Worm (Caenorhabditis elegans) whole organism, young adult: ENCODE data around the gene elks-1.

Source experiments
- B0019.2 ChIP-seq: fragments of 200-800 bp; sonication (Bioruptor generic); conservative IDR thresholded peaks from 2 replicates; pipeline ENCODE4 v1.3.6; 2022; ENCODE audit warnings: missing genetic modification reagents, missing genetic modification characterization, missing compliant biosample characterization
- B0035.1 ChIP-seq: sonication (generic microtip); optimal IDR thresholded peaks from 2 replicates; lab custom pipeline; 2016; ENCODE audit warnings: missing genetic modification characterization, mild to moderate bottlenecking, missing compliant biosample characterization, missing genotype, missing genetic modification reagents
- B0261.1 ChIP-seq: sonication (generic microtip); optimal IDR thresholded peaks from 2 replicates; lab custom pipeline; 2016; ENCODE audit warnings: mild to moderate bottlenecking, missing genetic modification characterization, moderate library complexity, missing compliant biosample characterization
- C06A6.2 ChIP-seq: fragments of 200-800 bp; sonication (Bioruptor generic); conservative IDR thresholded peaks from 2 replicates; pipeline ENCODE4 v1.3.6; 2022; ENCODE audit warnings: missing genetic modification characterization, missing compliant biosample characterization
- C17E4.6 ChIP-seq: fragments of 200-800 bp; sonication (Bioruptor generic); IDR thresholded peaks from 2 replicates; pipeline ENCODE4 v1.3.6; 2022; ENCODE audit warnings: missing genetic modification reagents, missing genetic modification characterization, missing compliant biosample characterization
- F22D6.2 ChIP-seq: sonication (generic microtip); optimal IDR thresholded peaks from 2 replicates; lab custom pipeline; 2016; ENCODE audit warnings: mild to moderate bottlenecking, missing genetic modification characterization, missing compliant biosample characterization
- F33H1.4 ChIP-seq: fragments of 200-800 bp; sonication (Bioruptor generic); IDR thresholded peaks from 2 replicates; pipeline ENCODE4 v1.3.6; 2022; ENCODE audit warnings: missing genetic modification reagents, missing genetic modification characterization, missing compliant biosample characterization
- F39B2.1 ChIP-seq: fragments of 200-800 bp; sonication (Bioruptor generic); IDR thresholded peaks from 2 replicates; pipeline ENCODE4 v1.3.6; 2022; ENCODE audit warnings: missing genetic modification reagents, missing genetic modification characterization, missing compliant biosample characterization
- F55B11.4 ChIP-seq: sonication (generic microtip); optimal IDR thresholded peaks from 2 replicates; lab custom pipeline; 2016; ENCODE audit warnings: missing compliant biosample characterization, missing genetic modification characterization, borderline replicate concordance; ENCODE audit not compliant: insufficient read depth
- K11D2.4 ChIP-seq: fragments of 200-800 bp; sonication (Bioruptor generic); IDR thresholded peaks from 2 replicates; pipeline ENCODE4 v1.3.6; 2022; ENCODE audit warnings: missing genetic modification reagents, missing genetic modification characterization, missing compliant biosample characterization
- T07F8.4 ChIP-seq: sonication (generic microtip); optimal IDR thresholded peaks from 2 replicates; lab custom pipeline; 2016; ENCODE audit warnings: mild to moderate bottlenecking, missing genetic modification characterization, moderate library complexity, missing compliant biosample characterization
- Y53F4B.3 ChIP-seq: fragments of 200-800 bp; sonication (Bioruptor generic); IDR thresholded peaks from 2 replicates; pipeline ENCODE4 v1.3.6; 2022; ENCODE audit warnings: missing genetic modification reagents, missing genetic modification characterization, missing compliant biosample characterization
- Y53G8AR.9 ChIP-seq: fragments of 200-800 bp; sonication (Bioruptor generic); conservative IDR thresholded peaks from 2 replicates; pipeline ENCODE4 v1.3.6; 2022; ENCODE audit warnings: missing genetic modification reagents, missing genetic modification characterization, missing compliant biosample characterization
- Y56A3A.18 ChIP-seq: fragments of 200-800 bp; sonication (Bioruptor generic); IDR thresholded peaks from 2 replicates; pipeline ENCODE4 v1.3.6; 2022; ENCODE audit warnings: missing genetic modification reagents, missing genetic modification characterization, missing compliant biosample characterization
- Y79H2A.3 ChIP-seq: fragments of 200-800 bp; sonication (Bioruptor generic); conservative IDR thresholded peaks from 2 replicates; pipeline ENCODE4 v1.3.6; 2022; ENCODE audit warnings: missing genetic modification reagents, missing genetic modification characterization, missing compliant biosample characterization
- atf-7 ChIP-seq: sonication (generic microtip); optimal IDR thresholded peaks from 2 replicates; lab custom pipeline; 2017; ENCODE audit warnings: mild to moderate bottlenecking, missing genetic modification characterization, missing compliant biosample characterization
- cebp-1 ChIP-seq, 2 experiments: fragments of 200-800 bp in 1 of 2; sonication (Bioruptor generic) in 1 of 2; sonication (generic microtip) in 1 of 2; IDR thresholded peaks in 1 of 2; optimal IDR thresholded peaks in 1 of 2; 2 replicates each; pipeline versions ENCODE4 v1.3.6 to Lab custom; 2017 to 2022; ENCODE audit warnings: missing compliant biosample characterization in 2 of 2, missing genetic modification characterization in 2 of 2, mild to moderate bottlenecking in 1 of 2, missing genetic modification reagents in 1 of 2, moderate library complexity in 1 of 2
- ceh-40 ChIP-seq: fragments of 200-800 bp; sonication (Bioruptor generic); IDR thresholded peaks from 2 replicates; pipeline ENCODE4 v1.3.6; 2022; ENCODE audit warnings: missing genetic modification characterization, missing compliant biosample characterization
- ceh-79 ChIP-seq: sonication (generic microtip); optimal IDR thresholded peaks from 2 replicates; lab custom pipeline; 2017; ENCODE audit warnings: mild to moderate bottlenecking, missing genetic modification characterization, missing compliant biosample characterization
- ceh-91 ChIP-seq: fragments of 200-800 bp; sonication (Bioruptor generic); IDR thresholded peaks from 2 replicates; pipeline ENCODE4 v1.3.6; 2022; ENCODE audit warnings: missing genetic modification reagents, missing genetic modification characterization, missing compliant biosample characterization
- chd-7 ChIP-seq: sonication (generic microtip); optimal IDR thresholded peaks from 2 replicates; lab custom pipeline; 2016; ENCODE audit warnings: mild to moderate bottlenecking, missing genetic modification characterization, moderate library complexity, missing compliant biosample characterization
- egrh-3 ChIP-seq: fragments of 200-800 bp; sonication (Bioruptor generic); IDR thresholded peaks from 2 replicates; pipeline ENCODE4 v1.3.6; 2022; ENCODE audit warnings: missing genetic modification reagents, missing genetic modification characterization, missing compliant biosample characterization
- gei-17 ChIP-seq: fragments of 200-800 bp; sonication (Bioruptor generic); optimal IDR thresholded peaks from 2 replicates; lab custom pipeline; 2018; ENCODE audit warnings: mild to moderate bottlenecking, missing genetic modification characterization, missing compliant biosample characterization
- hlh-12 ChIP-seq: sonication (generic microtip); optimal IDR thresholded peaks from 2 replicates; lab custom pipeline; 2016; ENCODE audit warnings: missing genetic modification characterization, missing compliant biosample characterization
- hlh-26 ChIP-seq: fragments of 200-800 bp; sonication (Bioruptor generic); conservative IDR thresholded peaks from 2 replicates; pipeline ENCODE4 v1.3.6; 2022; ENCODE audit warnings: missing genetic modification reagents, missing genetic modification characterization, missing compliant biosample characterization
- let-526 ChIP-seq: fragments of 200-800 bp; sonication (Bioruptor generic); IDR thresholded peaks from 2 replicates; pipeline ENCODE4 v1.3.6; 2022; ENCODE audit warnings: missing genetic modification reagents, missing genetic modification characterization, missing compliant biosample characterization
- let-607 ChIP-seq, 2 experiments: fragments of 200-800 bp in 1 of 2; sonication (Bioruptor generic) in 1 of 2; sonication (generic microtip) in 1 of 2; optimal IDR thresholded peaks; 2 replicates each; lab custom pipeline; 2016 to 2018; ENCODE audit warnings: mild to moderate bottlenecking in 2 of 2, missing compliant biosample characterization in 2 of 2, missing genetic modification characterization in 2 of 2, moderate library complexity in 2 of 2, missing genotype in 1 of 2
- lin-26 ChIP-seq: fragments of 200-800 bp; sonication (Bioruptor generic); IDR thresholded peaks from 2 replicates; pipeline ENCODE4 v1.3.6; 2022; ENCODE audit warnings: missing genetic modification reagents, missing genetic modification characterization, missing compliant biosample characterization
- lin-35 ChIP-seq, 3 experiments: fragments of 150-350 bp in 2 of 3; sonication (generic microtip) in 1 of 3; optimal IDR thresholded peaks; 2 replicates each; lab custom pipeline; 2014 to 2018; ENCODE audit warnings: missing biosample characterization in 3 of 3, missing genetic modification characterization in 3 of 3, missing genetic modification reagents in 3 of 3
- lir-1 ChIP-seq: fragments of 200-800 bp; sonication (Bioruptor generic); conservative IDR thresholded peaks from 2 replicates; pipeline ENCODE4 v1.3.6; 2022; ENCODE audit warnings: missing genetic modification reagents, missing genetic modification characterization, missing compliant biosample characterization
- lsy-27 ChIP-seq: sonication (generic microtip); optimal IDR thresholded peaks from 2 replicates; lab custom pipeline; 2017; ENCODE audit warnings: missing genetic modification characterization, mild to moderate bottlenecking, missing compliant biosample characterization, antibody characterized with exemption, missing genotype, borderline replicate concordance; ENCODE audit not compliant: insufficient read depth
- madf-3 ChIP-seq: fragments of 200-800 bp; sonication (Bioruptor generic); IDR thresholded peaks from 2 replicates; pipeline ENCODE4 v1.3.6; 2022; ENCODE audit warnings: missing genetic modification reagents, missing genetic modification characterization, missing compliant biosample characterization
- madf-6 ChIP-seq: fragments of 200-800 bp; sonication (Bioruptor generic); IDR thresholded peaks from 2 replicates; pipeline ENCODE4 v1.3.6; 2022; ENCODE audit warnings: missing genetic modification reagents, missing genetic modification characterization, missing compliant biosample characterization
- mcd-1 ChIP-seq: fragments of 200-800 bp; sonication (Bioruptor generic); IDR thresholded peaks from 2 replicates; pipeline ENCODE4 v1.3.6; 2022; ENCODE audit warnings: missing genetic modification reagents, missing genetic modification characterization, missing compliant biosample characterization
- nhr-27 ChIP-seq: fragments of 200-800 bp; sonication (Bioruptor generic); optimal IDR thresholded peaks from 2 replicates; lab custom pipeline; 2018; ENCODE audit warnings: mild to moderate bottlenecking, missing genetic modification characterization, moderate library complexity, missing compliant biosample characterization
- nhr-90 ChIP-seq: sonication (generic microtip); optimal IDR thresholded peaks from 2 replicates; lab custom pipeline; 2016; ENCODE audit warnings: missing genotype, mild to moderate bottlenecking, missing genetic modification characterization, missing compliant biosample characterization
- rec-8 ChIP-seq, 2 experiments: sonication (generic microtip); optimal IDR thresholded peaks; 2 replicates each; lab custom pipeline; 2016; ENCODE audit warnings: mild to moderate bottlenecking in 2 of 2, missing genetic modification characterization in 2 of 2, missing genetic modification reagents in 2 of 2, missing genotype in 2 of 2, missing biosample characterization in 1 of 2, missing compliant biosample characterization in 1 of 2, moderate library complexity in 1 of 2
- snpc-1.3 ChIP-seq: sonication (generic microtip); optimal IDR thresholded peaks from 2 replicates; lab custom pipeline; 2017; ENCODE audit warnings: missing genetic modification characterization, mild to moderate bottlenecking, missing compliant biosample characterization, antibody characterized with exemption, moderate library complexity, missing genotype, missing genetic modification reagents; ENCODE audit not compliant: insufficient read depth
- snpc-3.4 ChIP-seq: sonication (generic microtip); optimal IDR thresholded peaks from 2 replicates; lab custom pipeline; 2017; ENCODE audit warnings: missing genetic modification characterization, mild to moderate bottlenecking, missing compliant biosample characterization, antibody characterized with exemption, moderate library complexity, missing genotype, missing genetic modification reagents
- sptf-2 ChIP-seq: fragments of 200-800 bp; sonication (Bioruptor generic); optimal IDR thresholded peaks from 2 replicates; lab custom pipeline; 2018; ENCODE audit warnings: mild to moderate bottlenecking, missing genetic modification characterization, missing compliant biosample characterization
- tlf-1 ChIP-seq: fragments of 200-800 bp; sonication (Bioruptor generic); optimal IDR thresholded peaks from 2 replicates; lab custom pipeline; 2018; ENCODE audit warnings: mild to moderate bottlenecking, missing genetic modification characterization, missing compliant biosample characterization
- unc-130 ChIP-seq: sonication (generic microtip); optimal IDR thresholded peaks from 2 replicates; lab custom pipeline; 2016; ENCODE audit warnings: missing genetic modification reagents, missing genetic modification characterization, missing compliant biosample characterization
- unc-62 ChIP-seq: fragments of 150-350 bp; optimal IDR thresholded peaks from 2 replicates; lab custom pipeline; 2014; ENCODE audit warnings: missing biosample characterization, missing genetic modification reagents, missing genetic modification characterization
- xnd-1 ChIP-seq: sonication (generic microtip); optimal IDR thresholded peaks from 2 replicates; lab custom pipeline; 2016; ENCODE audit warnings: missing genotype, missing genetic modification reagents, missing genetic modification characterization, missing compliant biosample characterization
- zfh-2 ChIP-seq: fragments of 200-800 bp; sonication (Bioruptor generic); conservative IDR thresholded peaks from 2 replicates; pipeline ENCODE4 v1.3.6; 2022; ENCODE audit warnings: missing genetic modification reagents, missing genetic modification characterization, missing compliant biosample characterization
- ztf-28 ChIP-seq: fragments of 200-800 bp; sonication (Bioruptor generic); IDR thresholded peaks from 2 replicates; pipeline ENCODE4 v1.3.6; 2022; ENCODE audit warnings: missing genetic modification reagents, missing genetic modification characterization, missing compliant biosample characterization

The elks-1 gene

ce11 chrIV:3336585-3336984, 13.2 kb downstream of the elks-1 start, which contains the start of gene F42A6.6 (continued):
- peak; percentile 75; the same call in 1 of the 2 replicates for TF ChIP-seq F39B2.1 (GFP tag; lab: Robert Waterston, UW)
- 0 out of 2 replicates have a peak, but pooled peaks have one; percentile 42 for TF ChIP-seq ztf-28 (GFP tag; lab: Robert Waterston, UW)
- TF ChIP-seq egrh-3 (GFP tag; lab: Robert Waterston, UW): no peak
- no peak for TF ChIP-seq hlh-26 (GFP tag; lab: Robert Waterston, UW)
- TF ChIP-seq gei-17 (GFP tag; lab: Kevin White, UChicago): peak; percentile 45
- peak; percentile 88 for TF ChIP-seq chd-7 (tag; lab: Kevin White, UChicago)
- TF ChIP-seq nhr-90 (tag; lab: Kevin White, UChicago): peak; percentile 40
- TF ChIP-seq madf-6 (GFP tag; lab: Robert Waterston, UW): peak; percentile 82
- no peak; the same call in 1 of the 2 replicates for TF ChIP-seq K11D2.4 (GFP tag; lab: Robert Waterston, UW)
- peak; percentile 78 for TF ChIP-seq nhr-27 (tag; lab: Kevin White, UChicago)
- peak; percentile 67 for TF ChIP-seq F33H1.4 (GFP tag; lab: Robert Waterston, UW)
- peak; percentile 57 for TF ChIP-seq B0035.1 (tag; lab: Kevin White, UChicago)
- TF ChIP-seq Y53G8AR.9 (GFP tag; lab: Robert Waterston, UW): peak; percentile 94
- peak; percentile 92 for TF ChIP-seq ceh-79 (tag; lab: Kevin White, UChicago)
- TF ChIP-seq T07F8.4 (tag; lab: Kevin White, UChicago): no peak
- peak; percentile 92 for TF ChIP-seq Y79H2A.3 (GFP tag; lab: Robert Waterston, UW)
- no peak for TF ChIP-seq hlh-12 (tag; lab: Kevin White, UChicago)
- TF ChIP-seq atf-7 (tag; lab: Kevin White, UChicago): peak; percentile 78
- peak; percentile 67 for TF ChIP-seq mcd-1
- peak; percentile 78 for TF ChIP-seq snpc-3.4
- TF ChIP-seq tlf-1 (GFP tag; lab: Kevin White, UChicago): peak; percentile 86
- TF ChIP-seq lin-26 (GFP tag; lab: Robert Waterston, UW): peak; percentile 64
- TF ChIP-seq C06A6.2 (GFP tag; lab: Robert Waterston, UW): 0 out of 2 replicates have a peak, but pooled peaks have one; percentile 16
- TF ChIP-seq B0019.2: no peak
- peak; percentile 46 for TF ChIP-seq snpc-1.3 (tag; lab: Kevin White, UChicago)
- peak; percentile 29 to 48 for TF ChIP-seq let-607 (tag; optimal IDR thresholded peaks at IDR 0.05; lab: Kevin White, UChicago)
- TF ChIP-seq xnd-1 (tag; lab: Kevin White, UChicago): peak; percentile 32
- TF ChIP-seq unc-130 (GFP tag; lab: Kevin White, UChicago): peak; percentile 78
- peak; percentile 47; the same call in 1 of the 2 replicates for TF ChIP-seq ceh-91 (GFP tag; lab: Robert Waterston, UW)
- TF ChIP-seq C17E4.6: peak; percentile 88; the same call in 1 of the 2 replicates
- TF ChIP-seq lsy-27 (tag; lab: Kevin White, UChicago): no peak
- 0 out of 2 replicates have a peak, but pooled peaks have one; percentile 39 for TF ChIP-seq lir-1 (GFP tag; lab: Robert Waterston, UW)
- no peak for TF ChIP-seq ceh-40 (GFP tag; lab: Robert Waterston, UW)
- peak; percentile 31 for TF ChIP-seq B0261.1 (tag; lab: Kevin White, UChicago)
- peak in 2 of 3 experiments; percentile 12 to 43 for TF ChIP-seq lin-35 (GFP tag; optimal IDR thresholded peaks at IDR 0.05; lab: Kevin White, UChicago)
- no peak for TF ChIP-seq zfh-2 (GFP tag; lab: Robert Waterston, UW)
- TF ChIP-seq unc-62: no peak
- no peak for TF ChIP-seq sptf-2
- peak; percentile 46; the same call in 1 of the 2 replicates for TF ChIP-seq let-526 (GFP tag; lab: Robert Waterston, UW)
- peak; percentile 84 for TF ChIP-seq madf-3
- no peak for TF ChIP-seq F22D6.2 (tag; lab: Kevin White, UChicago)
- no peak for TF ChIP-seq F55B11.4 (tag; lab: Kevin White, UChicago)
- no peak for TF ChIP-seq cebp-1 (GFP tag; IDR thresholded peaks at IDR 0.05; lab: Robert Waterston, UW)
- peak; percentile 72 for TF ChIP-seq cebp-1 (tag; optimal IDR thresholded peaks at IDR 0.05; lab: Kevin White, UChicago)
- peak; percentile 37 to 45 for TF ChIP-seq rec-8 (tag; optimal IDR thresholded peaks at IDR 0.05; lab: Kevin White, UChicago)
- TF ChIP-seq Y53F4B.3 (GFP tag; lab: Robert Waterston, UW): no peak
- TF ChIP-seq Y56A3A.18: peak; percentile 83; the same call in 1 of the 2 replicates
